Worm (Caenorhabditis elegans): ENCODE results near the gene eif-2Bepsilon.

ce11 chrII:8691344-8691960, 29.8 kb downstream of the eif-2Bepsilon start, which contains the start of gene C34C6.3:
- no peak for TF ChIP-seq skn-1 (tag; optimal IDR thresholded peaks at IDR 0.05)
- TF ChIP-seq nhr-12 (tag; optimal IDR thresholded peaks at IDR 0.05) = no peak
- TF ChIP-seq nhr-11 (tag; optimal IDR thresholded peaks at IDR 0.05) = no peak
- no peak for TF ChIP-seq aly-2 (tag; optimal IDR thresholded peaks at IDR 0.05)
- no peak for TF ChIP-seq ztf-11 (tag; optimal IDR thresholded peaks at IDR 0.05)
- no peak for TF ChIP-seq nhr-237 (tag; optimal IDR thresholded peaks at IDR 0.05)
- TF ChIP-seq nhr-23 (tag; optimal IDR thresholded peaks at IDR 0.05) = no peak
- TF ChIP-seq sea-2 (GFP tag; optimal IDR thresholded peaks at IDR 0.05) = no peak
- no peak for TF ChIP-seq nhr-76 (tag; optimal IDR thresholded peaks at IDR 0.05)
- TF ChIP-seq fkh-2 (tag; optimal IDR thresholded peaks at IDR 0.05) = no peak
- TF ChIP-seq jun-1 (tag; optimal IDR thresholded peaks at IDR 0.05) = no peak

Data from whole organism, L3 larva.